Fruit fly (Drosophila melanogaster) whole organism, embryonic: ENCODE data around the gene CG5214.
A peak's percentile ranks its signal among the peaks of the same experiment; 100 is the strongest.

ENCODE experiments used
- Adf1 ChIP-seq: fragments of 200-800 bp; sonication (Bioruptor generic); IDR thresholded peaks from 2 replicates; pipeline ENCODE4 v1.3.6; 2022; ENCODE audit warnings: missing biosample characterization, missing genetic modification characterization
- Aef1 ChIP-seq: fragments of 200-800 bp; sonication (Bioruptor generic); IDR thresholded peaks from 3 replicates; pipeline ENCODE4 v1.3.6; 2022; ENCODE audit warnings: missing biosample characterization, missing genetic modification characterization
- Antp ChIP-seq: fragments of 200-800 bp; sonication (Bioruptor generic); optimal IDR thresholded peaks from 3 replicates; lab custom pipeline; 2016; ENCODE audit warnings: missing biosample characterization, missing genetic modification characterization
- Bteb2 ChIP-seq: fragments of 200-800 bp; sonication (Bioruptor generic); optimal IDR thresholded peaks from 2 replicates; lab custom pipeline; 2016; ENCODE audit warnings: missing biosample characterization, missing genetic modification characterization
- CG10543 ChIP-seq: fragments of 200-800 bp; sonication (Bioruptor generic); optimal IDR thresholded peaks from 3 replicates; lab custom pipeline; 2017; ENCODE audit warnings: missing biosample characterization, mild to moderate bottlenecking, missing genetic modification characterization, moderate library complexity
- CG13287 ChIP-seq: fragments of 200-800 bp; sonication (Bioruptor generic); IDR thresholded peaks from 2 replicates; pipeline ENCODE4 v1.3.6; 2022; ENCODE audit warnings: missing biosample characterization, missing genetic modification characterization; ENCODE audit not compliant: partially characterized antibody
- CG13775 ChIP-seq: fragments of 200-800 bp; sonication (Bioruptor generic); optimal IDR thresholded peaks from 3 replicates; lab custom pipeline; 2017; ENCODE audit warnings: missing biosample characterization, mild to moderate bottlenecking, missing genetic modification characterization
- CG14860 ChIP-seq: fragments of 200-800 bp; sonication (Bioruptor generic); IDR thresholded peaks from 3 replicates; pipeline ENCODE4 v1.3.6; 2022; ENCODE audit warnings: missing biosample characterization, missing genetic modification characterization; ENCODE audit not compliant: partially characterized antibody
- CG15011 ChIP-seq: fragments of 200-800 bp; sonication (Bioruptor generic); optimal IDR thresholded peaks from 3 replicates; lab custom pipeline; 2018; ENCODE audit warnings: missing biosample characterization, mild to moderate bottlenecking, missing genetic modification characterization
- CG17359 ChIP-seq: fragments of 200-800 bp; sonication (Bioruptor generic); optimal IDR thresholded peaks from 3 replicates; lab custom pipeline; 2018; ENCODE audit warnings: missing biosample characterization, mild to moderate bottlenecking, missing genetic modification characterization, moderate library complexity
- CG17612 ChIP-seq: fragments of 200-800 bp; sonication (Bioruptor generic); IDR thresholded peaks from 2 replicates; pipeline ENCODE4 v1.3.6; 2022; ENCODE audit warnings: missing biosample characterization, missing genetic modification characterization
- CG17802 ChIP-seq: fragments of 200-800 bp; sonication (Bioruptor generic); optimal IDR thresholded peaks from 2 replicates; lab custom pipeline; 2018; ENCODE audit warnings: missing biosample characterization, mild to moderate bottlenecking, missing genetic modification characterization, moderate library complexity
- CG17829 ChIP-seq: fragments of 200-800 bp; optimal IDR thresholded peaks from 2 replicates; lab custom pipeline; 2019; ENCODE audit warnings: missing biosample characterization, mild to moderate bottlenecking, missing genetic modification characterization, moderate library complexity
- CG18262 ChIP-seq: fragments of 200-800 bp; optimal IDR thresholded peaks from 3 replicates; lab custom pipeline; 2019; ENCODE audit warnings: missing biosample characterization, mild to moderate bottlenecking, missing genetic modification characterization, moderate library complexity
- CG18619 ChIP-seq: fragments of 200-800 bp; sonication (Bioruptor generic); optimal IDR thresholded peaks from 3 replicates; lab custom pipeline; 2017; ENCODE audit warnings: missing biosample characterization, mild to moderate bottlenecking, missing genetic modification characterization
- CG2202 ChIP-seq: fragments of 200-800 bp; sonication (Bioruptor generic); optimal IDR thresholded peaks from 2 replicates; lab custom pipeline; 2018; ENCODE audit warnings: missing biosample characterization, mild to moderate bottlenecking, missing genetic modification characterization
- CG31388 ChIP-seq: fragments of 200-800 bp; sonication (Bioruptor generic); optimal IDR thresholded peaks from 2 replicates; lab custom pipeline; 2016; ENCODE audit warnings: missing biosample characterization, missing genetic modification characterization
- CG3163 ChIP-seq: fragments of 200-800 bp; sonication (Bioruptor generic); optimal IDR thresholded peaks from 3 replicates; lab custom pipeline; 2016; ENCODE audit warnings: missing biosample characterization, missing genetic modification characterization
- CG4424 ChIP-seq: fragments of 200-800 bp; sonication (Bioruptor generic); optimal IDR thresholded peaks from 3 replicates; lab custom pipeline; 2016; ENCODE audit warnings: missing biosample characterization, missing genetic modification characterization
- CG5953 ChIP-seq: fragments of 200-800 bp; sonication (Bioruptor generic); IDR thresholded peaks from 2 replicates; pipeline ENCODE4 v1.3.6; 2022; ENCODE audit warnings: missing biosample characterization, missing genetic modification characterization
- CG6854 ChIP-seq: fragments of 200-800 bp; sonication (Bioruptor generic); optimal IDR thresholded peaks from 3 replicates; lab custom pipeline; 2017; ENCODE audit warnings: missing biosample characterization, mild to moderate bottlenecking, missing genetic modification characterization
- CHES-1-like ChIP-seq: fragments of 200-800 bp; sonication (Bioruptor generic); optimal IDR thresholded peaks from 2 replicates; lab custom pipeline; 2016; ENCODE audit warnings: missing biosample characterization, missing genetic modification characterization
- Chrac-16 ChIP-seq: fragments of 200-800 bp; sonication (Bioruptor generic); optimal IDR thresholded peaks from 3 replicates; lab custom pipeline; 2016; ENCODE audit warnings: missing biosample characterization, missing genetic modification characterization
- Fer2 ChIP-seq: fragments of 200-800 bp; sonication (Bioruptor generic); optimal IDR thresholded peaks from 2 replicates; lab custom pipeline; 2018; ENCODE audit warnings: missing biosample characterization, mild to moderate bottlenecking, missing genetic modification characterization, moderate library complexity
- H15 ChIP-seq: fragments of 200-800 bp; sonication (Bioruptor generic); IDR thresholded peaks from 3 replicates; pipeline ENCODE4 v1.3.6; 2022; ENCODE audit warnings: missing biosample characterization, missing genetic modification characterization
- HmgZ ChIP-seq: fragments of 200-800 bp; sonication (Bioruptor generic); optimal IDR thresholded peaks from 2 replicates; lab custom pipeline; 2018; ENCODE audit warnings: missing biosample characterization, mild to moderate bottlenecking, missing genetic modification characterization
- Meics ChIP-seq: fragments of 200-800 bp; sonication (Bioruptor generic); optimal IDR thresholded peaks from 2 replicates; lab custom pipeline; 2017; ENCODE audit warnings: missing biosample characterization, mild to moderate bottlenecking, missing genetic modification characterization
- Myb ChIP-seq: fragments of 200-800 bp; sonication (Bioruptor generic); optimal IDR thresholded peaks from 2 replicates; lab custom pipeline; 2016; ENCODE audit warnings: missing biosample characterization, missing genetic modification characterization
- NFAT ChIP-seq: fragments of 200-800 bp; sonication (Bioruptor generic); IDR thresholded peaks from 2 replicates; pipeline ENCODE4 v1.3.6; 2022; ENCODE audit warnings: missing biosample characterization, missing genetic modification characterization
- NfI ChIP-seq: fragments of 200-800 bp; sonication (Bioruptor generic); optimal IDR thresholded peaks from 3 replicates; lab custom pipeline; 2018; ENCODE audit warnings: missing biosample characterization, mild to moderate bottlenecking, missing genetic modification characterization, moderate library complexity
- Trl ChIP-seq, 3 experiments: fragments of >200 bp in 2 of 3; fragments of 200-800 bp in 1 of 3; sonication (Bioruptor generic) in 1 of 3; optimal IDR thresholded peaks; 2 replicates in 1 of 3; 3 replicates in 2 of 3; lab custom pipeline; 2016 to 2017; ENCODE audit warnings: missing biosample characterization in 1 of 3, missing genetic modification characterization in 1 of 3
- Usf ChIP-seq: fragments of 200-800 bp; sonication (Bioruptor generic); optimal IDR thresholded peaks from 2 replicates; lab custom pipeline; 2017; ENCODE audit warnings: missing genotype, missing biosample characterization, missing genetic modification characterization
- Xbp1 ChIP-seq: fragments of 200-800 bp; sonication (Bioruptor generic); optimal IDR thresholded peaks from 3 replicates; lab custom pipeline; 2016; ENCODE audit warnings: missing biosample characterization, mild to moderate bottlenecking, missing genetic modification characterization
- YL-1 ChIP-seq: fragments of 200-800 bp; sonication (Bioruptor generic); optimal IDR thresholded peaks from 3 replicates; lab custom pipeline; 2017; ENCODE audit warnings: missing biosample characterization, mild to moderate bottlenecking, missing genetic modification characterization
- ab ChIP-seq: fragments of 200-800 bp; sonication (Bioruptor generic); optimal IDR thresholded peaks from 2 replicates; lab custom pipeline; 2016; ENCODE audit warnings: missing biosample characterization, missing genetic modification characterization
- ase ChIP-seq: fragments of 200-800 bp; sonication (Bioruptor generic); IDR thresholded peaks from 3 replicates; pipeline ENCODE4 v1.3.6; 2022; ENCODE audit warnings: missing biosample characterization, missing genetic modification characterization
- dm ChIP-seq: fragments of 200-800 bp; sonication (Bioruptor generic); optimal IDR thresholded peaks from 3 replicates; lab custom pipeline; 2016; ENCODE audit warnings: missing biosample characterization, missing genetic modification characterization
- dpn ChIP-seq, 2 experiments: fragments of 200-800 bp; sonication (Bioruptor generic); optimal IDR thresholded peaks; 3 replicates each; lab custom pipeline; 2016; ENCODE audit warnings: missing biosample characterization in 2 of 2, missing genetic modification characterization in 2 of 2
- fu2 ChIP-seq: fragments of 200-800 bp; sonication (Bioruptor generic); optimal IDR thresholded peaks from 2 replicates; lab custom pipeline; 2016; ENCODE audit warnings: missing biosample characterization, missing genetic modification characterization
- jumu ChIP-seq: fragments of 200-800 bp; sonication (Bioruptor generic); optimal IDR thresholded peaks from 3 replicates; lab custom pipeline; 2016; ENCODE audit warnings: missing biosample characterization, missing genetic modification characterization
- kay ChIP-seq: fragments of 200-800 bp; sonication (Bioruptor generic); optimal IDR thresholded peaks from 2 replicates; lab custom pipeline; 2016; ENCODE audit warnings: missing biosample characterization, missing genetic modification characterization
- lab ChIP-seq: fragments of 200-800 bp; sonication (Bioruptor generic); optimal IDR thresholded peaks from 3 replicates; lab custom pipeline; 2017; ENCODE audit warnings: missing biosample characterization, missing genetic modification characterization, mild to moderate bottlenecking, moderate library complexity, missing genetic modification reagents
- pan ChIP-seq, 4 experiments: fragments of >200 bp in 3 of 4; fragments of 200-800 bp in 1 of 4; sonication (Bioruptor generic) in 1 of 4; optimal IDR thresholded peaks in 3 of 4; IDR thresholded peaks in 1 of 4; 2 replicates each; pipeline versions ENCODE4 v1.3.6 to Lab custom; 2017 to 2022; ENCODE audit warnings: missing biosample characterization in 2 of 4, missing genetic modification characterization in 2 of 4, mixed read lengths in 1 of 4
- pita ChIP-seq: fragments of 200-800 bp; sonication (Bioruptor generic); optimal IDR thresholded peaks from 2 replicates; lab custom pipeline; 2017; ENCODE audit warnings: missing biosample characterization, mild to moderate bottlenecking, missing genetic modification characterization
- tll ChIP-seq, 2 experiments: fragments of 200-800 bp in 1 of 2; fragments of >200 bp in 1 of 2; sonication (Bioruptor generic) in 1 of 2; optimal IDR thresholded peaks; 2 replicates each; lab custom pipeline; 2017 to 2019; ENCODE audit warnings: missing biosample characterization in 2 of 2, missing genetic modification characterization in 2 of 2, mild to moderate bottlenecking in 1 of 2, moderate library complexity in 1 of 2
- usp ChIP-seq: fragments of >200 bp; optimal IDR thresholded peaks from 2 replicates; lab custom pipeline; 2017; ENCODE audit warnings: missing biosample characterization, missing genetic modification characterization
- vfl ChIP-seq: fragments of 200-800 bp; sonication (Bioruptor generic); optimal IDR thresholded peaks from 2 replicates; lab custom pipeline; 2016; ENCODE audit warnings: missing biosample characterization, missing genetic modification characterization

Gene CG5214

dm6 chr3R:11221437-11222230 lies 22.5 kb upstream of the CG5214 start, which contains the start of the genes CG6693 and RpL3 (continued):
- peak; percentile 43; the same call in 1 of the 3 replicates for TF ChIP-seq ase (GFP tag; lab: Robert Waterston, UW)
- peak; percentile 74 for TF ChIP-seq CG13775 (GFP tag; lab: Kevin White, UChicago)
- peak; percentile 84 for TF ChIP-seq NfI (GFP tag; lab: Kevin White, UChicago)
- peak; percentile 38 for TF ChIP-seq ab (GFP tag; lab: Kevin White, UChicago)
- TF ChIP-seq Bteb2 (GFP tag; lab: Kevin White, UChicago): peak; percentile 27
- TF ChIP-seq lab (GFP tag; lab: Kevin White, UChicago): peak; percentile 92
- peak; percentile 69 for TF ChIP-seq CG18262
- TF ChIP-seq CG31388 (GFP tag; lab: Kevin White, UChicago): no peak
- peak; percentile 71 for TF ChIP-seq CG17829 (tag; lab: Kevin White, UChicago)
- TF ChIP-seq kay (GFP tag; lab: Kevin White, UChicago): peak; percentile 14
- TF ChIP-seq Antp (GFP tag; lab: Kevin White, UChicago): no peak
- peak; percentile 77 for TF ChIP-seq CG15011 (GFP tag; lab: Kevin White, UChicago)
- peak; percentile 48 for TF ChIP-seq Myb (GFP tag; lab: Kevin White, UChicago)
- peak; percentile 80 for TF ChIP-seq CG18619 (GFP tag; lab: Kevin White, UChicago)
- TF ChIP-seq dpn (GFP tag; optimal IDR thresholded peaks at IDR 0.05; lab: Kevin White, UChicago): peak; percentile 32 to 63
- peak; percentile 76 for TF ChIP-seq CG5953
- TF ChIP-seq tll (GFP tag; optimal IDR thresholded peaks at IDR 0.05; lab: Kevin White, UChicago): no peak
- peak in 1 of 2 experiments; percentile 12 for TF ChIP-seq Trl (optimal IDR thresholded peaks at IDR 0.05; lab: Kevin White, UChicago)
- peak; percentile 84 for TF ChIP-seq Trl (GFP tag; optimal IDR thresholded peaks at IDR 0.05; lab: Kevin White, UChicago)
- peak; percentile 87 for TF ChIP-seq Meics (GFP tag; lab: Kevin White, UChicago)
- peak; percentile 81 for TF ChIP-seq HmgZ
- TF ChIP-seq Fer2 (tag; lab: Kevin White, UChicago): peak; percentile 28
- no peak for TF ChIP-seq CG14860 (GFP tag; lab: Robert Waterston, UW)
- peak; percentile 37 for TF ChIP-seq fu2 (GFP tag; lab: Kevin White, UChicago)
- TF ChIP-seq CG2202 (tag; lab: Kevin White, UChicago): peak; percentile 70
- TF ChIP-seq jumu: no peak
- peak; percentile 84 for TF ChIP-seq CG17359 (tag; lab: Kevin White, UChicago)
- peak; percentile 23 for TF ChIP-seq CG17802 (tag; lab: Kevin White, UChicago)
- peak; percentile 55; the same call in 1 of the 2 replicates for TF ChIP-seq CG13287 (GFP tag; lab: Robert Waterston, UW)
- peak; percentile 52 for TF ChIP-seq Xbp1
- TF ChIP-seq CG4424 (GFP tag; lab: Kevin White, UChicago): peak; percentile 56
- peak; percentile 41; the same call in 1 of the 3 replicates for TF ChIP-seq H15 (GFP tag; lab: Robert Waterston, UW)
- TF ChIP-seq pita (GFP tag; lab: Kevin White, UChicago): peak; percentile 87
- peak; percentile 55 for TF ChIP-seq CHES-1-like (GFP tag; lab: Kevin White, UChicago)
- no peak for TF ChIP-seq Chrac-16 (GFP tag; lab: Kevin White, UChicago)
- TF ChIP-seq dm (GFP tag; lab: Kevin White, UChicago): peak; percentile 88
- TF ChIP-seq Aef1 (GFP tag; lab: Robert Waterston, UW): no peak; the same call in 2 of the 3 replicates
- TF ChIP-seq usp (GFP tag; lab: Kevin White, UChicago): no peak
- peak; percentile 53; the same call in 1 of the 2 replicates for TF ChIP-seq Adf1
- TF ChIP-seq YL-1 (GFP tag; lab: Kevin White, UChicago): peak; percentile 98
- peak; percentile 88 for TF ChIP-seq CG6854 (GFP tag; lab: Kevin White, UChicago)
- no peak for TF ChIP-seq pan (optimal IDR thresholded peaks at IDR 0.05; lab: Kevin White, UChicago)
- peak in 1 of 2 experiments; percentile 73 for TF ChIP-seq pan (GFP tag; optimal IDR thresholded peaks at IDR 0.05 in 1 of 2, IDR thresholded peaks at IDR 0.05 in 1 of 2)
- TF ChIP-seq vfl (GFP tag; lab: Kevin White, UChicago): peak; percentile 63
- peak; percentile 56 for TF ChIP-seq CG3163
- TF ChIP-seq NFAT (GFP tag; lab: Robert Waterston, UW): peak; percentile 88
- TF ChIP-seq CG17612: 0 out of 2 replicates have a peak, but pooled peaks have one; percentile 61
- TF ChIP-seq CG10543 (GFP tag; lab: Kevin White, UChicago): peak; percentile 82
- TF ChIP-seq Usf (GFP tag; lab: Kevin White, UChicago): no peak
